Worm (Caenorhabditis elegans) whole organism, mixed stage, embryonic: ENCODE results near the gene mab-5.

Experiments
- ceh-43 ChIP-seq: fragments of 200-800 bp; sonication (Bioruptor generic); optimal IDR thresholded peaks from 2 replicates; lab custom pipeline; 2018; ENCODE audit warnings: mild to moderate bottlenecking, missing genetic modification characterization, moderate library complexity, missing compliant biosample characterization
- ces-1 ChIP-seq: fragments of 150-350 bp; optimal IDR thresholded peaks from 2 replicates; lab custom pipeline; 2014; ENCODE audit warnings: missing biosample characterization, missing genetic modification reagents, missing genetic modification characterization
- drap-1 ChIP-seq: fragments of 200-800 bp; sonication (Bioruptor generic); optimal IDR thresholded peaks from 3 replicates; lab custom pipeline; 2018; ENCODE audit warnings: mild to moderate bottlenecking, missing genetic modification characterization, missing compliant biosample characterization
- flh-1 ChIP-seq: fragments of 200-800 bp; sonication (Bioruptor generic); optimal IDR thresholded peaks from 2 replicates; lab custom pipeline; 2018; ENCODE audit warnings: mild to moderate bottlenecking, missing genetic modification characterization, moderate library complexity, missing compliant biosample characterization
- snpc-4 ChIP-seq: fragments of 150-350 bp; optimal IDR thresholded peaks from 2 replicates; lab custom pipeline; 2014; ENCODE audit warnings: missing biosample characterization, missing genetic modification characterization
- unc-62 ChIP-seq: fragments of 150-350 bp; optimal IDR thresholded peaks from 2 replicates; lab custom pipeline; 2014; ENCODE audit warnings: missing biosample characterization, missing genetic modification reagents, missing genetic modification characterization

ce11 chrIII:7730331-7730730 is 52.9 kb downstream of the mab-5 start:
- TF ChIP-seq drap-1 (GFP tag; lab: Kevin White, UChicago) (no peak), flh-1 (no peak), unc-62 (no peak), ceh-43 (GFP tag; lab: Kevin White, UChicago) (no peak), snpc-4 (tag; lab: Kevin White, UChicago) (no peak), ces-1 (no peak)
